Worm (Caenorhabditis elegans) whole organism, L1 larva: Measurements from ENCODE around the gene F21G4.1.

Experiments
- blmp-1 ChIP-seq: fragments of 150-350 bp; optimal IDR thresholded peaks from 2 replicates; lab custom pipeline; 2014; ENCODE audit warnings: missing biosample characterization, missing genetic modification characterization
- ceh-82 ChIP-seq, 3 experiments: fragments of 150-350 bp in 1 of 3; sonication (generic microtip) in 2 of 3; optimal IDR thresholded peaks; 2 replicates each; lab custom pipeline; 2014 to 2017; ENCODE audit warnings: missing biosample characterization in 3 of 3, missing genetic modification characterization in 3 of 3
- efl-1 ChIP-seq, 4 experiments: fragments of 150-350 bp; optimal IDR thresholded peaks in 3 of 4; peaks in 1 of 4; 1 replicate in 1 of 4; 2 replicates in 3 of 4; lab custom pipeline; 2014; ENCODE audit warnings: missing biosample characterization in 2 of 4, missing genetic modification characterization in 2 of 4, missing genetic modification reagents in 2 of 4
- elt-3 ChIP-seq, 6 experiments: fragments of 150-350 bp in 1 of 6; sonication (generic microtip); optimal IDR thresholded peaks; 2 replicates each; lab custom pipeline; 2017 to 2018; ENCODE audit warnings: missing biosample characterization in 6 of 6, missing genetic modification characterization in 6 of 6, inconsistent platforms in 1 of 6
- fkh-4 ChIP-seq: sonication (generic microtip); optimal IDR thresholded peaks from 2 replicates; lab custom pipeline; 2016; ENCODE audit warnings: missing compliant biosample characterization, missing genetic modification characterization, borderline replicate concordance
- lin-14 ChIP-seq: fragments of 200-800 bp; sonication (Bioruptor generic); optimal IDR thresholded peaks from 2 replicates; lab custom pipeline; 2018; ENCODE audit warnings: mild to moderate bottlenecking, missing genetic modification characterization, moderate library complexity, missing compliant biosample characterization
- mdl-1 ChIP-seq, 2 experiments: fragments of 150-350 bp; optimal IDR thresholded peaks; 2 replicates each; lab custom pipeline; 2014 to 2017; ENCODE audit warnings: missing biosample characterization in 2 of 2, missing genetic modification characterization in 2 of 2, inconsistent platforms in 1 of 2
- nhr-47 ChIP-seq: sonication (generic microtip); optimal IDR thresholded peaks from 2 replicates; lab custom pipeline; 2016; ENCODE audit warnings: mild to moderate bottlenecking, missing genetic modification characterization, moderate library complexity, missing compliant biosample characterization
- pqm-1 ChIP-seq: sonication (generic microtip); optimal IDR thresholded peaks from 3 replicates; lab custom pipeline; 2017; ENCODE audit warnings: missing biosample characterization, missing genetic modification characterization
- skn-1 ChIP-seq: fragments of 150-350 bp; optimal IDR thresholded peaks from 2 replicates; lab custom pipeline; 2014; ENCODE audit warnings: missing biosample characterization, missing genetic modification characterization
- unc-62 ChIP-seq: fragments of 150-350 bp; optimal IDR thresholded peaks from 2 replicates; lab custom pipeline; 2014; ENCODE audit warnings: missing biosample characterization, missing genetic modification reagents, missing genetic modification characterization
- zag-1 ChIP-seq: fragments of 150-350 bp; optimal IDR thresholded peaks from 2 replicates; lab custom pipeline; 2014; ENCODE audit warnings: missing biosample characterization, missing genetic modification characterization

- TF ChIP-seq unc-62 (GFP tag; lab: Kevin White, UChicago) (no peak), ceh-82 (tag; optimal IDR thresholded peaks at IDR 0.05; lab: Kevin White, UChicago) (no peak), efl-1 (optimal IDR thresholded peaks at IDR 0.05; lab: Kevin White, UChicago) (no peak), efl-1 (GFP tag; optimal IDR thresholded peaks at IDR 0.05 in 1 of 2; lab: Kevin White, UChicago) (peak in 1 of 2 experiments; percentile 62), lin-14 (GFP tag; lab: Kevin White, UChicago) (no peak), zag-1 (tag; lab: Kevin White, UChicago) (no peak), blmp-1 (tag; lab: Kevin White, UChicago) (no peak), skn-1 (tag; lab: Kevin White, UChicago) (no peak), fkh-4 (tag; lab: Kevin White, UChicago) (no peak), mdl-1 (tag; optimal IDR thresholded peaks at IDR 0.05; lab: Kevin White, UChicago) (no peak), pqm-1 (tag; lab: Kevin White, UChicago) (no peak), elt-3 (tag; optimal IDR thresholded peaks at IDR 0.05; lab: Kevin White, UChicago) (no peak), nhr-47 (tag; lab: Kevin White, UChicago) (no peak)
Observed at ce11 chrX:9882572-9882971, 9.6 kb downstream of the F21G4.1 start.
